Worm (Caenorhabditis elegans) whole organism, late embryonic: ENCODE data around the gene gon-14.

ENCODE experiments used
- K09A11.1 ChIP-seq: sonication (generic microtip); optimal IDR thresholded peaks from 2 replicates; lab custom pipeline; 2017; ENCODE audit warnings: antibody characterized with exemption, mild to moderate bottlenecking, missing genetic modification characterization, missing compliant biosample characterization; ENCODE audit not compliant: insufficient read depth
- Y22D7AL.16 ChIP-seq: sonication (generic microtip); optimal IDR thresholded peaks from 2 replicates; lab custom pipeline; 2016; ENCODE audit warnings: missing genetic modification characterization, missing compliant biosample characterization
- ama-1 ChIP-seq: fragments of 150-350 bp; optimal IDR thresholded peaks from 2 replicates; lab custom pipeline; 2014
- ceh-9 ChIP-seq: sonication (generic microtip); optimal IDR thresholded peaks from 2 replicates; lab custom pipeline; 2016; ENCODE audit warnings: mild to moderate bottlenecking, missing genetic modification characterization, inconsistent platforms, missing compliant biosample characterization
- hlh-15 ChIP-seq: sonication (generic microtip); optimal IDR thresholded peaks from 2 replicates; lab custom pipeline; 2016; ENCODE audit warnings: missing genetic modification characterization, missing compliant biosample characterization
- nfya-1 ChIP-seq: sonication (generic microtip); optimal IDR thresholded peaks from 2 replicates; lab custom pipeline; 2017; ENCODE audit warnings: missing genetic modification characterization, mild to moderate bottlenecking, missing compliant biosample characterization, antibody characterized with exemption, moderate library complexity
- odd-2 ChIP-seq: sonication (generic microtip); optimal IDR thresholded peaks from 2 replicates; lab custom pipeline; 2017; ENCODE audit warnings: antibody characterized with exemption, mild to moderate bottlenecking, missing genetic modification characterization, missing compliant biosample characterization
- pax-1 ChIP-seq: fragments of 150-350 bp; optimal IDR thresholded peaks from 2 replicates; lab custom pipeline; 2014; ENCODE audit warnings: missing biosample characterization, missing genetic modification characterization
- tbx-7 ChIP-seq: sonication (generic microtip); optimal IDR thresholded peaks from 2 replicates; lab custom pipeline; 2016; ENCODE audit warnings: missing genotype, missing genetic modification characterization, missing compliant biosample characterization
- ttx-3 ChIP-seq: sonication (generic microtip); optimal IDR thresholded peaks from 2 replicates; lab custom pipeline; 2016; ENCODE audit warnings: missing genetic modification reagents, missing genetic modification characterization, missing compliant biosample characterization

- TF ChIP-seq hlh-15 (tag; lab: Kevin White, UChicago), result no peak
- TF ChIP-seq Y22D7AL.16, result no peak
- no peak for TF ChIP-seq ama-1 (lab: Kevin White, UChicago)
- TF ChIP-seq pax-1 (tag; lab: Kevin White, UChicago), result no peak
- no peak for TF ChIP-seq odd-2 (tag; lab: Kevin White, UChicago)
- TF ChIP-seq ceh-9 (tag; lab: Kevin White, UChicago), result no peak
- no peak for TF ChIP-seq K09A11.1
- TF ChIP-seq nfya-1 (tag; lab: Kevin White, UChicago), result no peak
- no peak for TF ChIP-seq tbx-7 (tag; lab: Kevin White, UChicago)
- no peak for TF ChIP-seq ttx-3 (tag; lab: Kevin White, UChicago)
Observed at ce11 chrV:6650508-6650907, 39.5 kb upstream of the gon-14 start.
